Fruit fly (Drosophila melanogaster) whole organism: ENCODE results near the gene GckIII.

Experiments
- CG8478 ChIP-seq: fragments of >200 bp; optimal IDR thresholded peaks from 2 replicates; lab custom pipeline; 2018; ENCODE audit warnings: inconsistent platforms
- EcR ChIP-seq, 2 experiments: fragments of >200 bp; optimal IDR thresholded peaks; 2 replicates each; lab custom pipeline; 2017; ENCODE audit warnings: missing biosample characterization in 2 of 2, missing genetic modification characterization in 2 of 2, missing genetic modification reagents in 2 of 2
- psq ChIP-seq: fragments of >200 bp; optimal IDR thresholded peaks from 2 replicates; lab custom pipeline; 2017
- usp ChIP-seq: fragments of >200 bp; optimal IDR thresholded peaks from 2 replicates; lab custom pipeline; 2017; ENCODE audit warnings: missing biosample characterization, missing genetic modification characterization, mixed read lengths

DNA sequence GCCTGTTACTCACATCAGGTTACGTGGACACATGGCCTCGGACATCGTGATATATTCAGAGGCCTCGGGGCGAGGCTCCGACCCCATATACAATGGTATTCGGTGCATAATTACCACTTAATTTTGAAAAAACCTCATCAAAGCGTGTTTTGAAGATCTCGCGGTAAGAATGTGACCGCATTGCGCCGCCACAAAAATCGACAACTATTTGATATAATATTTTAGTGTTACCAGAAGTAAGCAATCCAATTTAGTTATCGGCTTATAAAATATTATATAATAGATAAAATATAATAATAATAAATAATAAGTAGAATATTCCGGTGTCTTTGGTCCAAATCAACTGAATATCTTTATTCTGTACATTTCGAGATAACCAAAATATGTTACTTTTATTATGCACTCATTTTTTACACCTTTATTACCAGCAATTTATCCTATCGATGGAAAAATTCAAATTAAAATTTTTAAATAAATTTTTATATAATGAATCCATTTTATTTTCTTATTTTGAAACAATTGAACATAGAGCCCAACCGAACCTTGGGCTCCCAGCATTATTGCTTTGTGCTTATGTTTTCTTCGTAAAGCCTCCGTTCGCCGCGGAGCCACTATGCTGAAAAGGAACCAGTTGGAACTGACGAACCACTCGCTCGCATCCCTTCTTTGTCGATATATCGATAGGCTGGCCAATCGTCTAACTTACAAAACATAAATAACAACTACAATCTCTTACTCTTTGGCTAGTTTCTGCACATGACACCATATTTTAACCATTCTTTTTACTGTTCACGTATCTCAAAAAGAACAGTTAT lies 45.1 kb upstream of the GckIII start, which contains the start of the genes CG18213 and Trm7-32:
- TF ChIP-seq CG8478 (no peak), psq (lab: Kevin White, UChicago) (no peak), EcR (GFP tag; optimal IDR thresholded peaks at IDR 0.05; lab: Kevin White, UChicago) (no peak), usp (GFP tag; lab: Kevin White, UChicago) (no peak)
